Worm (Caenorhabditis elegans) whole organism, L3 larva: ENCODE results near the gene clec-167.

ENCODE experiments used
- egl-27 ChIP-seq: sonication (generic microtip); optimal IDR thresholded peaks from 4 replicates; lab custom pipeline; 2017; ENCODE audit warnings: missing biosample characterization, missing genetic modification reagents, missing genetic modification characterization
- elt-2 ChIP-seq: sonication (generic microtip); optimal IDR thresholded peaks from 2 replicates; lab custom pipeline; 2016; ENCODE audit warnings: missing genetic modification reagents, mild to moderate bottlenecking, missing genetic modification characterization, missing compliant biosample characterization
- nfya-1 ChIP-seq: sonication (generic microtip); optimal IDR thresholded peaks from 2 replicates; lab custom pipeline; 2017; ENCODE audit warnings: missing genetic modification characterization, mild to moderate bottlenecking, missing compliant biosample characterization, antibody characterized with exemption, moderate library complexity; ENCODE audit not compliant: insufficient read depth
- nhr-237 ChIP-seq: fragments of 150-350 bp; optimal IDR thresholded peaks from 2 replicates; lab custom pipeline; 2014; ENCODE audit warnings: missing biosample characterization, missing genetic modification characterization
- nhr-28 ChIP-seq: fragments of 150-350 bp; optimal IDR thresholded peaks from 2 replicates; lab custom pipeline; 2014; ENCODE audit warnings: missing biosample characterization, missing genetic modification characterization
- nhr-77 ChIP-seq: fragments of 150-350 bp; optimal IDR thresholded peaks from 2 replicates; lab custom pipeline; 2014; ENCODE audit warnings: missing biosample characterization, missing genetic modification characterization
- pqm-1 ChIP-seq: fragments of 150-350 bp; optimal IDR thresholded peaks from 2 replicates; lab custom pipeline; 2017; ENCODE audit warnings: missing biosample characterization, missing genetic modification characterization, inconsistent platforms

- no peak for TF ChIP-seq nhr-28 (tag; lab: Kevin White, UChicago)
- no peak for TF ChIP-seq nhr-77
- TF ChIP-seq pqm-1 (tag; lab: Kevin White, UChicago) = no peak
- TF ChIP-seq elt-2 (tag; lab: Kevin White, UChicago) = no peak
- no peak for TF ChIP-seq nfya-1 (tag; lab: Kevin White, UChicago)
- no peak for TF ChIP-seq egl-27 (tag; lab: Kevin White, UChicago)
- no peak for TF ChIP-seq nhr-237 (tag; lab: Kevin White, UChicago)
Measured at ce11 chrIV:1209813-1210212, 45.7 kb downstream of the clec-167 start.
